Fruit fly (Drosophila melanogaster) S2 (cell line): ENCODE data around the gene pn.

Experiments
- CG8478 ChIP-seq: fragments of >200 bp; optimal IDR thresholded peaks from 2 replicates; lab custom pipeline; 2018
- CTCF ChIP-seq, 2 experiments: fragments of >200 bp; optimal IDR thresholded peaks; 2 replicates each; lab custom pipeline; 2018

dm6 chrX:2212327-2212820, 31.4 kb downstream of the pn start:
- TF ChIP-seq CG8478 (lab: Kevin White, UChicago) (no peak), CTCF (optimal IDR thresholded peaks at IDR 0.05; lab: Kevin White, UChicago) (no peak)
